Fruit fly (Drosophila melanogaster) whole organism, embryonic: Measurements from ENCODE around the gene TotM.
A peak's percentile ranks its signal among the peaks of the same experiment; 100 is the strongest.

Experiments
- ATbp ChIP-seq: fragments of 200-800 bp; sonication (Bioruptor generic); optimal IDR thresholded peaks from 2 replicates; lab custom pipeline; 2017; ENCODE audit warnings: missing biosample characterization, mild to moderate bottlenecking, missing genetic modification characterization, missing genetic modification reagents
- Antp ChIP-seq: fragments of 200-800 bp; sonication (Bioruptor generic); optimal IDR thresholded peaks from 3 replicates; lab custom pipeline; 2016; ENCODE audit warnings: missing biosample characterization, missing genetic modification characterization
- Atf6 ChIP-seq: fragments of 200-800 bp; sonication (Bioruptor generic); IDR thresholded peaks from 2 replicates; pipeline ENCODE4 v1.3.6; 2022; ENCODE audit warnings: missing biosample characterization, missing genetic modification characterization
- BEAF-32 ChIP-seq: fragments of 200-800 bp; sonication (Bioruptor generic); optimal IDR thresholded peaks from 3 replicates; lab custom pipeline; 2017; ENCODE audit warnings: missing biosample characterization, missing genetic modification characterization, mild to moderate bottlenecking, moderate library complexity, missing genetic modification reagents
- Blimp-1 ChIP-seq: fragments of 200-800 bp; sonication (Bioruptor generic); optimal IDR thresholded peaks from 3 replicates; lab custom pipeline; 2018; ENCODE audit warnings: missing biosample characterization, missing genetic modification characterization, mild to moderate bottlenecking, moderate library complexity, missing genetic modification reagents
- CG10462 ChIP-seq: fragments of 200-800 bp; sonication (Bioruptor generic); optimal IDR thresholded peaks from 2 replicates; lab custom pipeline; 2016; ENCODE audit warnings: missing biosample characterization, missing genetic modification characterization
- CG13287 ChIP-seq: fragments of 200-800 bp; sonication (Bioruptor generic); IDR thresholded peaks from 2 replicates; pipeline ENCODE4 v1.3.6; 2022; ENCODE audit warnings: missing biosample characterization, missing genetic modification characterization; ENCODE audit not compliant: partially characterized antibody
- CG13775 ChIP-seq: fragments of 200-800 bp; sonication (Bioruptor generic); optimal IDR thresholded peaks from 3 replicates; lab custom pipeline; 2017; ENCODE audit warnings: missing biosample characterization, mild to moderate bottlenecking, missing genetic modification characterization
- CG15601 ChIP-seq: fragments of 200-800 bp; sonication (Bioruptor generic); optimal IDR thresholded peaks from 3 replicates; lab custom pipeline; 2019; ENCODE audit warnings: missing biosample characterization, mild to moderate bottlenecking, missing genetic modification characterization, moderate library complexity
- CG1602 ChIP-seq: fragments of 200-800 bp; sonication (Bioruptor generic); optimal IDR thresholded peaks from 3 replicates; lab custom pipeline; 2016; ENCODE audit warnings: missing biosample characterization, missing genetic modification characterization
- CG1792 ChIP-seq: fragments of 200-800 bp; sonication (Bioruptor generic); optimal IDR thresholded peaks from 2 replicates; lab custom pipeline; 2016; ENCODE audit warnings: missing biosample characterization, missing genetic modification characterization
- CG18011 ChIP-seq: fragments of 200-800 bp; sonication (Bioruptor generic); optimal IDR thresholded peaks from 2 replicates; lab custom pipeline; 2017; ENCODE audit warnings: missing biosample characterization, missing genetic modification characterization, mild to moderate bottlenecking, moderate library complexity, missing genotype
- CG1832 ChIP-seq: fragments of 200-800 bp; sonication (Bioruptor generic); optimal IDR thresholded peaks from 2 replicates; lab custom pipeline; 2017; ENCODE audit warnings: missing biosample characterization, mild to moderate bottlenecking, missing genetic modification characterization, inconsistent platforms
- CG2199 ChIP-seq: fragments of 200-800 bp; sonication (Bioruptor generic); IDR thresholded peaks from 3 replicates; pipeline ENCODE4 v1.3.6; 2022; ENCODE audit warnings: missing biosample characterization, missing genetic modification characterization
- CG2875 ChIP-seq: fragments of 200-800 bp; sonication (Bioruptor generic); optimal IDR thresholded peaks from 2 replicates; lab custom pipeline; 2017; ENCODE audit warnings: missing biosample characterization, mild to moderate bottlenecking, missing genetic modification characterization, missing genetic modification reagents
- CG3163 ChIP-seq: fragments of 200-800 bp; sonication (Bioruptor generic); optimal IDR thresholded peaks from 3 replicates; lab custom pipeline; 2016; ENCODE audit warnings: missing biosample characterization, missing genetic modification characterization
- CG32532 ChIP-seq: fragments of 200-800 bp; sonication (Bioruptor generic); IDR thresholded peaks from 2 replicates; pipeline ENCODE4 v1.3.6; 2022; ENCODE audit warnings: missing biosample characterization, missing genetic modification characterization
- CG33557 ChIP-seq: fragments of 200-800 bp; sonication (Bioruptor generic); optimal IDR thresholded peaks from 2 replicates; lab custom pipeline; 2019; ENCODE audit warnings: missing biosample characterization, mild to moderate bottlenecking, missing genetic modification characterization, moderate library complexity
- CG3407 ChIP-seq: fragments of 200-800 bp; sonication (Bioruptor generic); optimal IDR thresholded peaks from 2 replicates; lab custom pipeline; 2018; ENCODE audit warnings: missing biosample characterization, mild to moderate bottlenecking, missing genetic modification characterization
- CG3726 ChIP-seq: fragments of 200-800 bp; sonication (Bioruptor generic); IDR thresholded peaks from 3 replicates; pipeline ENCODE4, ENCODE4 v1.3.6; 2022; ENCODE audit warnings: missing biosample characterization, missing genetic modification characterization
- CG3995 ChIP-seq: fragments of 200-800 bp; sonication (Bioruptor generic); optimal IDR thresholded peaks from 3 replicates; lab custom pipeline; 2016; ENCODE audit warnings: missing biosample characterization, missing genetic modification characterization
- CG4617 ChIP-seq: fragments of 200-800 bp; sonication (Bioruptor generic); optimal IDR thresholded peaks from 3 replicates; lab custom pipeline; 2016; ENCODE audit warnings: missing biosample characterization, missing genetic modification characterization, borderline replicate concordance
- CG6254 ChIP-seq: fragments of 200-800 bp; sonication (Bioruptor generic); optimal IDR thresholded peaks from 3 replicates; lab custom pipeline; 2017; ENCODE audit warnings: mild to moderate bottlenecking, missing biosample characterization, missing genetic modification reagents, missing genetic modification characterization
- CG6654 ChIP-seq: fragments of 200-800 bp; sonication (Bioruptor generic); optimal IDR thresholded peaks from 2 replicates; lab custom pipeline; 2017; ENCODE audit warnings: missing biosample characterization, mild to moderate bottlenecking, missing genetic modification characterization
- Deaf1 ChIP-seq: fragments of 200-800 bp; optimal IDR thresholded peaks from 3 replicates; lab custom pipeline; 2019; ENCODE audit warnings: missing biosample characterization, mild to moderate bottlenecking, missing genetic modification characterization, moderate library complexity
- Drgx ChIP-seq: fragments of 200-800 bp; sonication (Bioruptor generic); IDR thresholded peaks from 2 replicates; pipeline ENCODE4 v1.3.6; 2022; ENCODE audit warnings: missing biosample characterization, missing genetic modification characterization
- Ets97D ChIP-seq: fragments of 200-800 bp; sonication (Bioruptor generic); optimal IDR thresholded peaks from 3 replicates; lab custom pipeline; 2016; ENCODE audit warnings: missing biosample characterization, missing genetic modification characterization
- Fer3 ChIP-seq: fragments of 200-800 bp; sonication (Bioruptor generic); optimal IDR thresholded peaks from 2 replicates; lab custom pipeline; 2018; ENCODE audit warnings: missing biosample characterization, mild to moderate bottlenecking, missing genetic modification characterization, moderate library complexity
- Hr78 ChIP-seq, 2 experiments: fragments of 200-800 bp in 1 of 2; fragments of >200 bp in 1 of 2; sonication (Bioruptor generic) in 1 of 2; optimal IDR thresholded peaks; 2 replicates each; lab custom pipeline; 2017 to 2019; ENCODE audit warnings: missing biosample characterization in 2 of 2, missing genetic modification characterization in 2 of 2, mild to moderate bottlenecking in 1 of 2, moderate library complexity in 1 of 2
- Jarid2 ChIP-seq: fragments of 200-800 bp; sonication (Bioruptor generic); optimal IDR thresholded peaks from 3 replicates; lab custom pipeline; 2017; ENCODE audit warnings: mild to moderate bottlenecking, missing biosample characterization, missing genetic modification reagents, missing genetic modification characterization
- Nf-YA ChIP-seq: fragments of 200-800 bp; sonication (Bioruptor generic); IDR thresholded peaks from 2 replicates; pipeline ENCODE4 v1.3.6; 2022; ENCODE audit warnings: missing biosample characterization, missing genetic modification characterization
- Opbp ChIP-seq: fragments of 200-800 bp; sonication (Bioruptor generic); IDR thresholded peaks from 3 replicates; pipeline ENCODE4 v1.3.6; 2022; ENCODE audit warnings: missing biosample characterization, missing genetic modification characterization; ENCODE audit not compliant: partially characterized antibody
- Pdp1 ChIP-seq, 2 experiments: fragments of 200-800 bp; sonication (Bioruptor generic); optimal IDR thresholded peaks; 3 replicates each; lab custom pipeline; 2016; ENCODE audit warnings: missing biosample characterization in 2 of 2, missing genetic modification characterization in 2 of 2, mild to moderate bottlenecking in 1 of 2, moderate library complexity in 1 of 2
- Rfx ChIP-seq: fragments of 200-800 bp; sonication (Bioruptor generic); IDR thresholded peaks from 2 replicates; pipeline ENCODE4 v1.3.6; 2022; ENCODE audit warnings: missing biosample characterization, missing genetic modification characterization
- Sry-β ChIP-seq: fragments of 200-800 bp; sonication (Bioruptor generic); optimal IDR thresholded peaks from 2 replicates; lab custom pipeline; 2018; ENCODE audit warnings: missing biosample characterization, mild to moderate bottlenecking, missing genetic modification characterization, moderate library complexity
- bsh ChIP-seq, 2 experiments: fragments of 200-800 bp; sonication (Bioruptor generic); optimal IDR thresholded peaks; 2 replicates each; lab custom pipeline; 2017 to 2018; ENCODE audit warnings: mild to moderate bottlenecking in 2 of 2, missing biosample characterization in 2 of 2, missing genetic modification characterization in 2 of 2, moderate library complexity in 1 of 2
- eyg ChIP-seq: fragments of 200-800 bp; sonication (Bioruptor generic); optimal IDR thresholded peaks from 3 replicates; lab custom pipeline; 2016; ENCODE audit warnings: missing biosample characterization, missing genetic modification characterization
- jumu ChIP-seq: fragments of 200-800 bp; sonication (Bioruptor generic); optimal IDR thresholded peaks from 3 replicates; lab custom pipeline; 2016; ENCODE audit warnings: missing biosample characterization, missing genetic modification characterization
- knrl ChIP-seq: fragments of 200-800 bp; sonication (Bioruptor generic); IDR thresholded peaks from 3 replicates; pipeline ENCODE4 v1.3.6; 2022; ENCODE audit warnings: missing biosample characterization, missing genetic modification characterization; ENCODE audit not compliant: partially characterized antibody
- lmd ChIP-seq: fragments of 200-800 bp; sonication (Bioruptor generic); IDR thresholded peaks from 2 replicates; pipeline ENCODE4 v1.3.6; 2022; ENCODE audit warnings: missing biosample characterization, missing genetic modification characterization
- lov ChIP-seq, 2 experiments: fragments of 200-800 bp in 1 of 2; fragments of >200 bp in 1 of 2; sonication (Bioruptor generic) in 1 of 2; IDR thresholded peaks in 1 of 2; optimal IDR thresholded peaks in 1 of 2; 2 replicates in 1 of 2; 3 replicates in 1 of 2; pipeline versions ENCODE4 v1.3.6 to Lab custom; 2017 to 2022; ENCODE audit warnings: missing biosample characterization in 1 of 2, missing genetic modification characterization in 1 of 2
- pb ChIP-seq: fragments of 200-800 bp; sonication (Bioruptor generic); optimal IDR thresholded peaks from 3 replicates; lab custom pipeline; 2016; ENCODE audit warnings: missing biosample characterization, missing genetic modification characterization
- sd ChIP-seq: fragments of 200-800 bp; sonication (Bioruptor generic); optimal IDR thresholded peaks from 3 replicates; lab custom pipeline; 2018; ENCODE audit warnings: missing biosample characterization, mild to moderate bottlenecking, missing genetic modification characterization, moderate library complexity
- sens-2 ChIP-seq: fragments of 200-800 bp; sonication (Bioruptor generic); IDR thresholded peaks from 2 replicates; pipeline ENCODE4 v1.3.6; 2022; ENCODE audit warnings: missing biosample characterization, missing genetic modification characterization
- unc-4 ChIP-seq: fragments of 200-800 bp; sonication (Bioruptor generic); IDR thresholded peaks from 2 replicates; pipeline ENCODE4 v1.3.6; 2022; ENCODE audit warnings: missing biosample characterization, missing genetic modification characterization; ENCODE audit not compliant: partially characterized antibody
- vfl ChIP-seq: fragments of 200-800 bp; sonication (Bioruptor generic); optimal IDR thresholded peaks from 2 replicates; lab custom pipeline; 2016; ENCODE audit warnings: missing biosample characterization, missing genetic modification characterization
- wek ChIP-seq: fragments of 200-800 bp; sonication (Bioruptor generic); optimal IDR thresholded peaks from 3 replicates; lab custom pipeline; 2018; ENCODE audit warnings: missing biosample characterization, mild to moderate bottlenecking, missing genetic modification characterization, moderate library complexity

The TotM gene

dm6 chr2L:5342119-5342817 is 12.6 kb downstream of the TotM start, which contains the start of gene Acsf2 (continued):
- TF ChIP-seq knrl (GFP tag; lab: Robert Waterston, UW) (no peak), CG18011 (peak; percentile 87), jumu (GFP tag; lab: Kevin White, UChicago) (peak; percentile 89), Jarid2 (peak; percentile 81), lov (optimal IDR thresholded peaks at IDR 0.05; lab: Kevin White, UChicago) (no peak), lov (GFP tag; IDR thresholded peaks at IDR 0.05; lab: Robert Waterston, UW) (no peak), CG2199 (no peak), Antp (GFP tag; lab: Kevin White, UChicago) (peak; percentile 90), pb (GFP tag; lab: Kevin White, UChicago) (peak; percentile 89), CG3407 (GFP tag; lab: Kevin White, UChicago) (peak; percentile 51), vfl (GFP tag; lab: Kevin White, UChicago) (peak; percentile 96), CG2875 (GFP tag; lab: Kevin White, UChicago) (no peak), Deaf1 (tag; lab: Kevin White, UChicago) (peak; percentile 87), CG13287 (GFP tag; lab: Robert Waterston, UW) (no peak; the same call in 1 of the 2 replicates), Fer3 (tag; lab: Kevin White, UChicago) (peak; percentile 98), CG6654 (GFP tag; lab: Kevin White, UChicago) (peak; percentile 81), CG33557 (GFP tag; lab: Kevin White, UChicago) (no peak), lmd (GFP tag; lab: Robert Waterston, UW) (peak; percentile 98), sd (tag; lab: Kevin White, UChicago) (peak; percentile 93), CG1832 (GFP tag; lab: Kevin White, UChicago) (no peak), BEAF-32 (GFP tag; lab: Kevin White, UChicago) (peak; percentile 29), CG4617 (GFP tag; lab: Kevin White, UChicago) (peak; percentile 64), CG6254 (GFP tag; lab: Kevin White, UChicago) (no peak), Nf-YA (GFP tag; lab: Robert Waterston, UW) (peak; percentile 68; the same call in 1 of the 2 replicates), Pdp1 (GFP tag; optimal IDR thresholded peaks at IDR 0.05; lab: Kevin White, UChicago) (peak; percentile 91 to 96), Ets97D (peak; percentile 73), CG3163 (peak; percentile 76), CG3726 (GFP tag; lab: Robert Waterston, UW) (peak; percentile 76; the same call in 1 of the 3 replicates), CG1792 (peak; percentile 90), Opbp (GFP tag; lab: Robert Waterston, UW) (no peak), unc-4 (GFP tag; lab: Robert Waterston, UW) (no peak), Sry-β (GFP tag; lab: Kevin White, UChicago) (no peak), sens-2 (peak; percentile 42; the same call in 1 of the 2 replicates), Atf6 (peak; percentile 99), ATbp (GFP tag; lab: Kevin White, UChicago) (peak; percentile 60), CG3995 (peak; percentile 85), CG32532 (GFP tag; lab: Robert Waterston, UW) (peak; percentile 99), CG10462 (GFP tag; lab: Kevin White, UChicago) (peak; percentile 72), Drgx (GFP tag; lab: Robert Waterston, UW) (peak; percentile 96), bsh (GFP tag; optimal IDR thresholded peaks at IDR 0.05; lab: Kevin White, UChicago) (peak in 1 of 2 experiments; percentile 45), Blimp-1 (GFP tag; lab: Kevin White, UChicago) (peak; percentile 66), CG15601 (tag; lab: Kevin White, UChicago) (peak; percentile 25), Hr78 (GFP tag; optimal IDR thresholded peaks at IDR 0.05; lab: Kevin White, UChicago) (no peak), wek (GFP tag; lab: Kevin White, UChicago) (peak; percentile 5), CG13775 (GFP tag; lab: Kevin White, UChicago) (peak; percentile 95), CG1602 (peak; percentile 88), Rfx (GFP tag; lab: Robert Waterston, UW) (peak; percentile 99), eyg (GFP tag; lab: Kevin White, UChicago) (peak; percentile 90)
